Worm (Caenorhabditis elegans) whole organism, L4/young adult: ENCODE data around the gene ZC132.9.

Experiments used
- W03F9.2 ChIP-seq: fragments of 150-350 bp; optimal IDR thresholded peaks from 2 replicates; lab custom pipeline; 2014; ENCODE audit warnings: missing biosample characterization, missing genetic modification characterization
- dao-5 ChIP-seq: sonication (generic microtip); optimal IDR thresholded peaks from 2 replicates; lab custom pipeline; 2016; ENCODE audit warnings: missing genotype, missing genetic modification characterization, moderate library complexity, missing compliant biosample characterization
- him-1 ChIP-seq: sonication (generic microtip); optimal IDR thresholded peaks from 2 replicates; lab custom pipeline; 2016; ENCODE audit warnings: missing genotype, missing genetic modification reagents, missing genetic modification characterization, missing compliant biosample characterization

DNA sequence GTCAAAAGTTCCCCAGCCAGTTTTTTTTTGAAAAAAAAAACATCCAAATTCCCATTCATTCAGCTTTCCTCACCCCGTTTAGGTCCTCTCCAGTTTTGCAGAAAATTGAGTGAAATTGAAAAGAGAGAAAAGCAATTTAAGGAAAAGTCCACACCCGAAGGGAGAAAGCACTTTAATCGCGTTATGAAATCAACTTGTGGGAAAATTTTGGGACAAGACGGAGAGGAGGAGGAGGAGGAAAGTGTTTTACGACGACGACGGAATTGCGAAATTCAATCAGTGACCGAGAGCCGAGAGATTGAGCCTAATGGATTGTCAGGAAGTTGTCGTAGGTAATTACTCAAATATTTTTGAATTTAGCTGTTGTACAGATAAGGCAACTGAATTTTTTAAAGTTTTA, 37.6 kb upstream of the ZC132.9 start:
- TF ChIP-seq him-1 (no peak), W03F9.2 (no peak), dao-5 (tag; lab: Kevin White, UChicago) (no peak)
